Worm (Caenorhabditis elegans) whole organism, L3 larva: Measurements from ENCODE around the gene daf-36.

ENCODE experiments used
- fkh-10 ChIP-seq: sonication (generic microtip); optimal IDR thresholded peaks from 2 replicates; lab custom pipeline; 2017; ENCODE audit warnings: missing biosample characterization, missing genetic modification reagents, missing genetic modification characterization
- fkh-2 ChIP-seq: fragments of 150-350 bp; optimal IDR thresholded peaks from 2 replicates; lab custom pipeline; 2014; ENCODE audit warnings: missing biosample characterization, missing genetic modification reagents, missing genetic modification characterization

ce11 chrV:10246967-10247366, 21.5 kb upstream of the daf-36 start:
- TF ChIP-seq fkh-2 (tag; lab: Kevin White, UChicago): no peak
- TF ChIP-seq fkh-10 (GFP tag; lab: Kevin White, UChicago): no peak
